Worm (Caenorhabditis elegans) whole organism, L4 larva: ENCODE measurements around the gene elp-1.

Source experiments
- D1046.2 ChIP-seq: fragments of 200-800 bp; sonication (Bioruptor generic); IDR thresholded peaks from 2 replicates; pipeline ENCODE4 v1.3.6; 2022; ENCODE audit warnings: missing genetic modification characterization, missing compliant biosample characterization
- F44E2.7 ChIP-seq: fragments of 200-800 bp; sonication (Bioruptor generic); IDR thresholded peaks from 2 replicates; pipeline ENCODE4 v2.1.2; 2022; ENCODE audit warnings: missing genetic modification characterization, missing compliant biosample characterization
- R02D3.7 ChIP-seq: fragments of 150-350 bp; sonication (generic microtip); optimal IDR thresholded peaks from 3 replicates; lab custom pipeline; 2014; ENCODE audit warnings: missing biosample characterization, missing genetic modification characterization
- Y105C5A.15 ChIP-seq: fragments of 200-800 bp; sonication (Bioruptor generic); IDR thresholded peaks from 2 replicates; pipeline ENCODE4 v1.3.6; 2022; ENCODE audit warnings: missing genetic modification characterization, missing compliant biosample characterization
- Y48G9A.11 ChIP-seq: fragments of 200-800 bp; sonication (Bioruptor generic); IDR thresholded peaks from 2 replicates; pipeline ENCODE4 v1.3.6; 2022; ENCODE audit warnings: missing genetic modification reagents, missing genetic modification characterization, missing compliant biosample characterization
- Y5F2A.4 ChIP-seq: fragments of 200-800 bp; sonication (Bioruptor generic); optimal IDR thresholded peaks from 2 replicates; lab custom pipeline; 2018; ENCODE audit warnings: mild to moderate bottlenecking, missing genetic modification characterization, missing compliant biosample characterization
- ZK337.2 ChIP-seq: fragments of 200-800 bp; sonication (Bioruptor generic); IDR thresholded peaks from 2 replicates; pipeline ENCODE4 v1.3.6; 2022; ENCODE audit warnings: missing genetic modification reagents, missing genetic modification characterization, missing compliant biosample characterization
- aha-1 ChIP-seq: fragments of 150-350 bp; peaks from one replicate; lab custom pipeline; 2014; ENCODE audit warnings: missing biosample characterization, missing genetic modification characterization
- ceh-20 ChIP-seq: fragments of 200-800 bp; sonication (Bioruptor generic); IDR thresholded peaks from 2 replicates; pipeline ENCODE4 v1.3.6; 2022; ENCODE audit warnings: missing genetic modification reagents, missing genetic modification characterization, missing compliant biosample characterization
- ceh-62 ChIP-seq: sonication (generic microtip); optimal IDR thresholded peaks from 2 replicates; lab custom pipeline; 2017; ENCODE audit warnings: missing biosample characterization, missing genetic modification characterization
- ces-1 ChIP-seq: fragments of 150-350 bp; sonication (generic microtip); optimal IDR thresholded peaks from 4 replicates; lab custom pipeline; 2014; ENCODE audit warnings: missing biosample characterization, missing genetic modification reagents, missing genetic modification characterization
- daf-12 ChIP-seq: fragments of 150-350 bp; optimal IDR thresholded peaks from 2 replicates; lab custom pipeline; 2014; ENCODE audit warnings: missing biosample characterization, missing genetic modification reagents, missing genetic modification characterization
- daf-16 ChIP-seq, 3 experiments: sonication (generic microtip); optimal IDR thresholded peaks; 2 replicates each; lab custom pipeline; 2016 to 2017; ENCODE audit warnings: missing genetic modification characterization in 3 of 3, missing genetic modification reagents in 3 of 3, mild to moderate bottlenecking in 2 of 3, missing compliant biosample characterization in 2 of 3, missing biosample characterization in 1 of 3, moderate library complexity in 1 of 3
- dmd-8 ChIP-seq: fragments of 200-800 bp; sonication (Bioruptor generic); IDR thresholded peaks from 2 replicates; pipeline ENCODE4 v1.3.6; 2022; ENCODE audit warnings: missing genetic modification characterization, missing compliant biosample characterization
- dmd-9 ChIP-seq: fragments of 200-800 bp; sonication (Bioruptor generic); IDR thresholded peaks from 2 replicates; pipeline ENCODE4 v1.3.6; 2022; ENCODE audit warnings: missing genetic modification reagents, missing genetic modification characterization, missing compliant biosample characterization
- dpl-1 ChIP-seq: fragments of 150-350 bp; optimal IDR thresholded peaks from 2 replicates; lab custom pipeline; 2014; ENCODE audit warnings: missing biosample characterization, missing genetic modification reagents, missing genetic modification characterization
- dve-1 ChIP-seq: sonication (generic microtip); optimal IDR thresholded peaks from 2 replicates; lab custom pipeline; 2017; ENCODE audit warnings: antibody characterized with exemption, mild to moderate bottlenecking, missing genetic modification characterization, missing compliant biosample characterization; ENCODE audit not compliant: insufficient read depth
- fkh-10 ChIP-seq: fragments of 150-350 bp; optimal IDR thresholded peaks from 2 replicates; lab custom pipeline; 2014; ENCODE audit warnings: missing biosample characterization, missing genetic modification reagents, missing genetic modification characterization
- fos-1 ChIP-seq: fragments of 150-350 bp; optimal IDR thresholded peaks from 2 replicates; lab custom pipeline; 2014; ENCODE audit warnings: missing biosample characterization, missing genetic modification characterization
- hif-1 ChIP-seq, 2 experiments: sonication (generic microtip); optimal IDR thresholded peaks; 2 replicates each; lab custom pipeline; 2016 to 2017; ENCODE audit warnings: missing compliant biosample characterization in 2 of 2, missing genetic modification characterization in 2 of 2, missing genetic modification reagents in 2 of 2, missing genotype in 2 of 2, mild to moderate bottlenecking in 1 of 2
- jun-1 ChIP-seq: fragments of 150-350 bp; optimal IDR thresholded peaks from 2 replicates; lab custom pipeline; 2014; ENCODE audit warnings: missing biosample characterization, missing genetic modification reagents, missing genetic modification characterization
- lim-7 ChIP-seq: fragments of 200-800 bp; sonication (Bioruptor generic); IDR thresholded peaks from 2 replicates; pipeline ENCODE4 v1.3.6; 2022; ENCODE audit warnings: missing genetic modification characterization, missing compliant biosample characterization
- lin-1 ChIP-seq: fragments of 200-800 bp; sonication (Bioruptor generic); IDR thresholded peaks from 2 replicates; pipeline ENCODE4 v1.3.6; 2022; ENCODE audit warnings: missing genetic modification reagents, missing genetic modification characterization, missing compliant biosample characterization
- lin-13 ChIP-seq: fragments of 150-350 bp; optimal IDR thresholded peaks from 2 replicates; lab custom pipeline; 2014; ENCODE audit warnings: missing biosample characterization, missing genetic modification reagents, missing genetic modification characterization
- lin-38 ChIP-seq: fragments of 200-800 bp; sonication (Bioruptor generic); IDR thresholded peaks from 2 replicates; pipeline ENCODE4 v1.3.6; 2022; ENCODE audit warnings: missing genetic modification reagents, missing genetic modification characterization, missing compliant biosample characterization
- madf-9 ChIP-seq: fragments of 200-800 bp; sonication (Bioruptor generic); conservative IDR thresholded peaks from 2 replicates; pipeline ENCODE4 v1.3.6; 2022; ENCODE audit warnings: missing genetic modification reagents, missing genetic modification characterization, missing compliant biosample characterization
- mdl-1 ChIP-seq, 2 experiments: fragments of 150-350 bp in 1 of 2; sonication (generic microtip) in 1 of 2; optimal IDR thresholded peaks; 2 replicates each; lab custom pipeline; 2014 to 2017; ENCODE audit warnings: missing biosample characterization in 2 of 2, missing genetic modification characterization in 2 of 2
- mes-2 ChIP-seq: sonication (generic microtip); optimal IDR thresholded peaks from 2 replicates; lab custom pipeline; 2016; ENCODE audit warnings: missing genotype, mild to moderate bottlenecking, missing genetic modification characterization, missing compliant biosample characterization; ENCODE audit not compliant: poor library complexity, severe bottlenecking
- mxl-2 ChIP-seq: fragments of 200-800 bp; sonication (Bioruptor generic); conservative IDR thresholded peaks from 2 replicates; pipeline ENCODE4 v1.3.6; 2022; ENCODE audit warnings: missing genetic modification reagents, missing genetic modification characterization, missing compliant biosample characterization
- mxl-3 ChIP-seq: fragments of 200-800 bp; sonication (Bioruptor generic); optimal IDR thresholded peaks from 2 replicates; lab custom pipeline; 2018; ENCODE audit warnings: mild to moderate bottlenecking, missing genetic modification characterization, missing compliant biosample characterization
- nhr-10 ChIP-seq: fragments of 150-350 bp; optimal IDR thresholded peaks from 2 replicates; lab custom pipeline; 2014; ENCODE audit warnings: missing biosample characterization, missing genetic modification characterization
- nhr-102 ChIP-seq: sonication (generic microtip); optimal IDR thresholded peaks from 2 replicates; lab custom pipeline; 2016; ENCODE audit warnings: mild to moderate bottlenecking, missing genetic modification characterization, moderate library complexity, missing compliant biosample characterization
- nhr-11 ChIP-seq: fragments of 150-350 bp; optimal IDR thresholded peaks from 2 replicates; lab custom pipeline; 2014; ENCODE audit warnings: missing biosample characterization, missing genetic modification characterization
- nhr-111 ChIP-seq: fragments of 200-800 bp; sonication (Bioruptor generic); optimal IDR thresholded peaks from 2 replicates; lab custom pipeline; 2018; ENCODE audit warnings: mild to moderate bottlenecking, missing genetic modification characterization, missing compliant biosample characterization
- nhr-237 ChIP-seq: sonication (generic microtip); optimal IDR thresholded peaks from 2 replicates; lab custom pipeline; 2017; ENCODE audit warnings: missing biosample characterization, missing genetic modification characterization
- nhr-28 ChIP-seq: fragments of 150-350 bp; optimal IDR thresholded peaks from 2 replicates; lab custom pipeline; 2014; ENCODE audit warnings: missing biosample characterization, missing genetic modification characterization
- nhr-41 ChIP-seq: fragments of 200-800 bp; sonication (Bioruptor generic); IDR thresholded peaks from 2 replicates; pipeline ENCODE4 v1.3.6; 2022; ENCODE audit warnings: missing genetic modification reagents, missing genetic modification characterization, missing compliant biosample characterization
- nhr-42 ChIP-seq: fragments of 200-800 bp; sonication (Bioruptor generic); IDR thresholded peaks from 2 replicates; pipeline ENCODE4 v1.3.6; 2022; ENCODE audit warnings: missing genetic modification characterization, missing compliant biosample characterization
- nhr-48 ChIP-seq: sonication (generic microtip); optimal IDR thresholded peaks from 2 replicates; lab custom pipeline; 2016; ENCODE audit warnings: mild to moderate bottlenecking, missing genetic modification characterization, missing compliant biosample characterization
- rbr-2 ChIP-seq: sonication (generic microtip); optimal IDR thresholded peaks from 2 replicates; lab custom pipeline; 2016; ENCODE audit warnings: missing genotype, missing genetic modification characterization, missing compliant biosample characterization
- snpc-1.2 ChIP-seq: fragments of 200-800 bp; sonication (Bioruptor generic); IDR thresholded peaks from 2 replicates; pipeline ENCODE4 v1.3.6; 2022; ENCODE audit warnings: missing genetic modification reagents, missing genetic modification characterization, missing compliant biosample characterization
- snpc-4 ChIP-seq: fragments of 150-350 bp; optimal IDR thresholded peaks from 2 replicates; lab custom pipeline; 2014; ENCODE audit warnings: missing biosample characterization, missing genetic modification characterization
- spr-1 ChIP-seq: sonication (generic microtip); optimal IDR thresholded peaks from 2 replicates; lab custom pipeline; 2016; ENCODE audit warnings: mild to moderate bottlenecking, missing genetic modification characterization, missing compliant biosample characterization
- tag-97 ChIP-seq: fragments of 200-800 bp; sonication (Bioruptor generic); IDR thresholded peaks from 2 replicates; pipeline ENCODE4 v1.3.6; 2022; ENCODE audit warnings: missing genetic modification characterization, missing compliant biosample characterization
- unc-130 ChIP-seq: sonication (generic microtip); optimal IDR thresholded peaks from 2 replicates; lab custom pipeline; 2016; ENCODE audit warnings: missing genetic modification reagents, missing genetic modification characterization, missing compliant biosample characterization
- unc-39 ChIP-seq: sonication (generic microtip); optimal IDR thresholded peaks from 2 replicates; lab custom pipeline; 2017; ENCODE audit warnings: missing biosample characterization, missing genetic modification characterization
- unc-62 ChIP-seq, 3 experiments: fragments of 150-350 bp in 1 of 3; sonication (generic microtip); optimal IDR thresholded peaks in 2 of 3; peaks in 1 of 3; 1 replicate in 1 of 3; 2 replicates in 2 of 3; lab custom pipeline; 2014 to 2017; ENCODE audit warnings: missing biosample characterization in 3 of 3, missing genetic modification characterization in 3 of 3, missing genetic modification reagents in 3 of 3, missing genotype in 1 of 3
- vab-7 ChIP-seq: fragments of 200-800 bp; sonication (Bioruptor generic); IDR thresholded peaks from 2 replicates; pipeline ENCODE4 v1.3.6; 2022; ENCODE audit warnings: missing genetic modification reagents, missing genetic modification characterization, missing compliant biosample characterization
- zag-1 ChIP-seq: fragments of 150-350 bp; optimal IDR thresholded peaks from 2 replicates; lab custom pipeline; 2014; ENCODE audit warnings: missing biosample characterization, missing genetic modification characterization
- zfp-3 ChIP-seq: fragments of 200-800 bp; sonication (Bioruptor generic); conservative IDR thresholded peaks from 2 replicates; pipeline ENCODE4 v1.3.6; 2022; ENCODE audit warnings: missing genetic modification reagents, missing genetic modification characterization, missing compliant biosample characterization
- ztf-7 ChIP-seq: fragments of 150-350 bp; optimal IDR thresholded peaks from 2 replicates; lab custom pipeline; 2014; ENCODE audit warnings: missing biosample characterization, missing genetic modification characterization

Gene elp-1

DNA sequence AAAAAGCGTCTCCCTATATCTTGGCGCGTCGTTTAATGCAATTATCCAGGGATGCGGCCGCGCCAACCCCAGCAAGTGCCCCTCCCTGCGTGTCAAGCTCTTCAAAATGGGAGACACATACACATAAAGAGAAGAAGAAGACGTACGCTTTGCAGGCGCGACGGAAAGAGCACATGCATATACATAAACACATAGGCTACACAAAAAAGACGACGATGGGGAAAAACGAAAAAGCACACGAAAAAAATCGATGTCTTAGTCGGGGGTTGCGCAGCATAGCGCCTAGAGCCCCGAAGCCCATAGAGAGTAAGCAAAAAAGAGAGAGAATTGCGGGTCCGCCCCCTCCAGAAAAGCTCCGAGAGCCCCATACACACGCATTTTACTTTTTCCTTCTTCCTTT is 19.1 kb upstream of the elp-1 start, which contains the start of gene tpan-1:
Gene tpan-1, plus strand, starts transcription at position 398 of the 400 bp plus-strand sequence.
- TF ChIP-seq nhr-42 (GFP tag; lab: Robert Waterston, UW) (0 out of 2 replicates have a peak, but pooled peaks have one; percentile 20), Y48G9A.11 (GFP tag; lab: Robert Waterston, UW) (no peak), daf-16 (GFP tag; optimal IDR thresholded peaks at IDR 0.05; lab: Kevin White, UChicago) (no peak), daf-16 (tag; optimal IDR thresholded peaks at IDR 0.05; lab: Kevin White, UChicago) (peak; percentile 3), ztf-7 (tag; lab: Kevin White, UChicago) (no peak), nhr-41 (GFP tag; lab: Robert Waterston, UW) (no peak), snpc-1.2 (no peak), F44E2.7 (no peak), ceh-20 (GFP tag; lab: Robert Waterston, UW) (no peak), hif-1 (tag; optimal IDR thresholded peaks at IDR 0.05; lab: Kevin White, UChicago) (peak in 1 of 2 experiments; percentile 92), spr-1 (tag; lab: Kevin White, UChicago) (no peak), mxl-2 (GFP tag; lab: Robert Waterston, UW) (no peak), zag-1 (tag; lab: Kevin White, UChicago) (no peak), nhr-111 (GFP tag; lab: Kevin White, UChicago) (no peak), aha-1 (tag; lab: Kevin White, UChicago) (peak; percentile 78), Y5F2A.4 (no peak), dpl-1 (GFP tag; lab: Kevin White, UChicago) (no peak), dmd-9 (GFP tag; lab: Robert Waterston, UW) (0 out of 2 replicates have a peak, but pooled peaks have one; percentile 38), unc-130 (no peak), lim-7 (no peak), nhr-28 (tag; lab: Kevin White, UChicago) (no peak), ZK337.2 (GFP tag; lab: Robert Waterston, UW) (no peak), dmd-8 (no peak), D1046.2 (GFP tag; lab: Robert Waterston, UW) (no peak), unc-62 (GFP tag; optimal IDR thresholded peaks at IDR 0.05 in 1 of 2; lab: Kevin White, UChicago) (peak in 1 of 2 experiments; percentile 85), unc-62 (tag; optimal IDR thresholded peaks at IDR 0.05; lab: Kevin White, UChicago) (no peak), R02D3.7 (no peak), zfp-3 (GFP tag; lab: Robert Waterston, UW) (no peak), lin-13 (GFP tag; lab: Kevin White, UChicago) (no peak), Y105C5A.15 (GFP tag; lab: Robert Waterston, UW) (no peak), dve-1 (tag; lab: Kevin White, UChicago) (no peak), fkh-10 (GFP tag; lab: Kevin White, UChicago) (peak; percentile 53), ceh-62 (tag; lab: Kevin White, UChicago) (no peak), mes-2 (tag; lab: Kevin White, UChicago) (peak; percentile 32), madf-9 (GFP tag; lab: Robert Waterston, UW) (no peak), nhr-48 (tag; lab: Kevin White, UChicago) (no peak), tag-97 (GFP tag; lab: Robert Waterston, UW) (no peak), mxl-3 (GFP tag; lab: Kevin White, UChicago) (no peak), nhr-102 (tag; lab: Kevin White, UChicago) (no peak), lin-38 (GFP tag; lab: Robert Waterston, UW) (no peak), unc-39 (tag; lab: Kevin White, UChicago) (no peak), snpc-4 (tag; lab: Kevin White, UChicago) (no peak), ces-1 (GFP tag; lab: Kevin White, UChicago) (peak; percentile 50), nhr-10 (tag; lab: Kevin White, UChicago) (no peak), nhr-11 (tag; lab: Kevin White, UChicago) (peak; percentile 32), fos-1 (tag; lab: Kevin White, UChicago) (no peak), jun-1 (tag; lab: Kevin White, UChicago) (no peak), vab-7 (0 out of 2 replicates have a peak, but pooled peaks have one; percentile 5), daf-12 (no peak), nhr-237 (tag; lab: Kevin White, UChicago) (no peak), mdl-1 (tag; optimal IDR thresholded peaks at IDR 0.05; lab: Kevin White, UChicago) (peak in 1 of 2 experiments; percentile 82), lin-1 (GFP tag; lab: Robert Waterston, UW) (no peak), rbr-2 (peak; percentile 84)
